Fruit fly (Drosophila melanogaster): ENCODE data around the gene PIG-F.
A peak's percentile ranks its signal among the peaks of the same experiment; 100 is the strongest.

Gene PIG-F

dm6 chr3L:19650121-19650520 lies 37.9 kb downstream of the PIG-F start (continued):
- no peak for TF ChIP-seq pan (optimal IDR thresholded peaks at IDR 0.05)
- no peak for TF ChIP-seq pan (GFP tag; optimal IDR thresholded peaks at IDR 0.05 in 1 of 2, IDR thresholded peaks at IDR 0.05 in 1 of 2)
- no peak for TF ChIP-seq oc (tag; optimal IDR thresholded peaks at IDR 0.05)
- no peak for TF ChIP-seq Hr39 (optimal IDR thresholded peaks at IDR 0.05)
- TF ChIP-seq Jarid2 (GFP tag; optimal IDR thresholded peaks at IDR 0.05): no peak
- TF ChIP-seq sr (GFP tag; IDR thresholded peaks at IDR 0.05): no peak
- no peak for TF ChIP-seq dpn (GFP tag; optimal IDR thresholded peaks at IDR 0.05)
- no peak for TF ChIP-seq CG11723 (GFP tag; optimal IDR thresholded peaks at IDR 0.05)
- peak; percentile 28; the same call in 1 of the 2 replicates for TF ChIP-seq Bgb (GFP tag; IDR thresholded peaks at IDR 0.05; ENCODE audit: partially characterized antibody)
- TF ChIP-seq ato (GFP tag; IDR thresholded peaks at IDR 0.05; ENCODE audit: partially characterized antibody): 0 out of 2 replicates have a peak, but pooled peaks have one; percentile 26
- no peak for TF ChIP-seq CG6813 (GFP tag; optimal IDR thresholded peaks at IDR 0.05)
- no peak for TF ChIP-seq CG8944 (GFP tag; optimal IDR thresholded peaks at IDR 0.05)
- TF ChIP-seq Asciz (GFP tag; optimal IDR thresholded peaks at IDR 0.05): no peak
- no peak for TF ChIP-seq Blimp-1 (GFP tag; optimal IDR thresholded peaks at IDR 0.05)
- TF ChIP-seq CG13287 (GFP tag; IDR thresholded peaks at IDR 0.05; ENCODE audit: partially characterized antibody): peak; percentile 40; the same call in 1 of the 2 replicates
- no peak for TF ChIP-seq CG34422 (GFP tag; IDR thresholded peaks at IDR 0.05)
- no peak for TF ChIP-seq slbo (GFP tag; IDR thresholded peaks at IDR 0.05)
- TF ChIP-seq vnd (GFP tag; IDR thresholded peaks at IDR 0.05; ENCODE audit: partially characterized antibody): peak; percentile 54
- TF ChIP-seq bsh (GFP tag; optimal IDR thresholded peaks at IDR 0.05): no peak
- peak; percentile 20; the same call in 1 of the 3 replicates for TF ChIP-seq CG34224 (GFP tag; IDR thresholded peaks at IDR 0.05; ENCODE audit: partially characterized antibody)
- no peak for TF ChIP-seq Dfd (GFP tag; optimal IDR thresholded peaks at IDR 0.05)
- no peak for TF ChIP-seq btn (GFP tag; optimal IDR thresholded peaks at IDR 0.05)
- TF ChIP-seq CG10959 (GFP tag; IDR thresholded peaks at IDR 0.05): no peak
- TF ChIP-seq CG31441 (GFP tag; IDR thresholded peaks at IDR 0.05): no peak
- no peak for TF ChIP-seq ab (GFP tag; optimal IDR thresholded peaks at IDR 0.05)
- TF ChIP-seq CG12744 (GFP tag; optimal IDR thresholded peaks at IDR 0.05): no peak
- TF ChIP-seq HLH4C (GFP tag; IDR thresholded peaks at IDR 0.05; ENCODE audit: partially characterized antibody): peak; percentile 92
- no peak for TF ChIP-seq CG15011 (GFP tag; optimal IDR thresholded peaks at IDR 0.05)
- no peak for TF ChIP-seq her (GFP tag; optimal IDR thresholded peaks at IDR 0.05)
- TF ChIP-seq CG11085 (GFP tag; IDR thresholded peaks at IDR 0.05): no peak
- TF ChIP-seq NC2α (GFP tag; optimal IDR thresholded peaks at IDR 0.05): no peak
- TF ChIP-seq hbn (GFP tag; IDR thresholded peaks at IDR 0.05; ENCODE audit: partially characterized antibody): no peak
- TF ChIP-seq CG4707 (GFP tag; optimal IDR thresholded peaks at IDR 0.05): no peak
- no peak for TF ChIP-seq crol (GFP tag; IDR thresholded peaks at IDR 0.05)
- no peak for TF ChIP-seq hth (optimal IDR thresholded peaks at IDR 0.05)
- TF ChIP-seq hb (GFP tag; IDR thresholded peaks at IDR 0.05; ENCODE audit: partially characterized antibody): peak; percentile 69; the same call in 2 of the 3 replicates
- TF ChIP-seq CG6791 (GFP tag; IDR thresholded peaks at IDR 0.05; ENCODE audit: partially characterized antibody): peak; percentile 62
- no peak for TF ChIP-seq CG13424 (tag; optimal IDR thresholded peaks at IDR 0.05)

dm6 chr3L:19650588-19650987 lies 38.3 kb downstream of the PIG-F start:
- TF ChIP-seq otp (GFP tag; IDR thresholded peaks at IDR 0.05) (no peak), Max (GFP tag; optimal IDR thresholded peaks at IDR 0.05) (no peak), Dfd (GFP tag; optimal IDR thresholded peaks at IDR 0.05) (no peak), pan (optimal IDR thresholded peaks at IDR 0.05) (no peak), pan (GFP tag; optimal IDR thresholded peaks at IDR 0.05 in 1 of 2, IDR thresholded peaks at IDR 0.05 in 1 of 2) (peak in 1 of 2 experiments; percentile 16), CG3065 (GFP tag; optimal IDR thresholded peaks at IDR 0.05) (peak; percentile 17), Med (GFP tag) (peak; percentile 68), C15 (GFP tag; IDR thresholded peaks at IDR 0.05) (0 out of 3 replicates have a peak, but pooled peaks have one; percentile 15), pita (GFP tag; optimal IDR thresholded peaks at IDR 0.05) (peak; percentile 19), amos (GFP tag; IDR thresholded peaks at IDR 0.05; ENCODE audit: partially characterized antibody) (peak; percentile 25; the same call in 1 of the 2 replicates), CTCF (GFP tag; optimal IDR thresholded peaks at IDR 0.05) (peak; percentile 74), CG6791 (GFP tag; IDR thresholded peaks at IDR 0.05; ENCODE audit: partially characterized antibody) (0 out of 3 replicates have a peak, but pooled peaks have one; percentile 28), Drgx (GFP tag; IDR thresholded peaks at IDR 0.05) (peak; percentile 24; the same call in 1 of the 2 replicates), Optix (GFP tag; IDR thresholded peaks at IDR 0.05) (no peak), CG33557 (GFP tag; optimal IDR thresholded peaks at IDR 0.05) (no peak), Doc2 (GFP tag; IDR thresholded peaks at IDR 0.05) (no peak), nom (GFP tag; optimal IDR thresholded peaks at IDR 0.05) (peak; percentile 77), corto (GFP tag; optimal IDR thresholded peaks at IDR 0.05) (no peak)

All from whole organism, embryonic.